Fruit fly (Drosophila melanogaster) whole organism, wandering third instar larva: ENCODE measurements around the gene Mlp84B.

Experiments used
- Abd-B ChIP-seq: fragments of >200 bp; optimal IDR thresholded peaks from 2 replicates; lab custom pipeline; 2017; ENCODE audit warnings: missing biosample characterization, missing genetic modification characterization
- CG32264 ChIP-seq: fragments of 200-800 bp; sonication (Bioruptor generic); optimal IDR thresholded peaks from 2 replicates; lab custom pipeline; 2016; ENCODE audit warnings: missing biosample characterization, missing genetic modification characterization
- CG9705 ChIP-seq: fragments of 200-800 bp; sonication (Bioruptor generic); optimal IDR thresholded peaks from 2 replicates; lab custom pipeline; 2018; ENCODE audit warnings: missing biosample characterization, mild to moderate bottlenecking, missing genetic modification characterization
- CrebA ChIP-seq: fragments of 200-800 bp; sonication (Bioruptor generic); optimal IDR thresholded peaks from 2 replicates; lab custom pipeline; 2016; ENCODE audit warnings: missing biosample characterization, mild to moderate bottlenecking, missing genetic modification characterization, borderline replicate concordance
- Dfd ChIP-seq: fragments of >200 bp; optimal IDR thresholded peaks from 2 replicates; lab custom pipeline; 2017; ENCODE audit warnings: missing biosample characterization, missing genetic modification characterization
- Dif ChIP-seq: fragments of 200-275, 200-300 bp; sonication (Bioruptor generic); optimal IDR thresholded peaks from 2 replicates; lab custom pipeline; 2018; ENCODE audit warnings: missing biosample characterization, missing genetic modification characterization; ENCODE audit not compliant: partially characterized antibody
- GATAd ChIP-seq: sonication (Bioruptor generic); optimal IDR thresholded peaks from 2 replicates; lab custom pipeline; 2016; ENCODE audit warnings: missing biosample characterization, missing genetic modification characterization
- HLH106 ChIP-seq: fragments of 200-800 bp; optimal IDR thresholded peaks from 3 replicates; lab custom pipeline; 2019; ENCODE audit warnings: missing biosample characterization, mild to moderate bottlenecking, missing genetic modification characterization, moderate library complexity
- Hr78 ChIP-seq: fragments of >200 bp; optimal IDR thresholded peaks from 2 replicates; lab custom pipeline; 2017; ENCODE audit warnings: missing biosample characterization, missing genetic modification characterization
- Hr83 ChIP-seq: fragments of 200-300 bp; sonication (Bioruptor generic); optimal IDR thresholded peaks from 2 replicates; lab custom pipeline; 2016; ENCODE audit warnings: missing biosample characterization, mild to moderate bottlenecking, missing genetic modification characterization, moderate library complexity; ENCODE audit not compliant: poor library complexity, severe bottlenecking
- Jra ChIP-seq: sonication (Bioruptor generic); optimal IDR thresholded peaks from 2 replicates; lab custom pipeline; 2016; ENCODE audit warnings: missing biosample characterization, missing genetic modification characterization
- Mio ChIP-seq: sonication (Bioruptor generic); optimal IDR thresholded peaks from 2 replicates; lab custom pipeline; 2016; ENCODE audit warnings: missing biosample characterization, missing genetic modification characterization
- Myc ChIP-seq: fragments of >200 bp; optimal IDR thresholded peaks from 2 replicates; lab custom pipeline; 2017
- N ChIP-seq: fragments of >200 bp; optimal IDR thresholded peaks from 2 replicates; lab custom pipeline; 2018; ENCODE audit warnings: missing biosample characterization, missing external identifiers, missing genetic modification characterization
- OdsH ChIP-seq: fragments of 200-800 bp; sonication (Bioruptor generic); optimal IDR thresholded peaks from 2 replicates; lab custom pipeline; 2016; ENCODE audit warnings: missing biosample characterization, mild to moderate bottlenecking, missing genetic modification characterization
- Rel ChIP-seq, 2 experiments: fragments of 200-800 bp; sonication (Bioruptor generic) in 1 of 2; optimal IDR thresholded peaks; 2 replicates in 1 of 2; 3 replicates in 1 of 2; lab custom pipeline; 2016 to 2019; ENCODE audit warnings: mild to moderate bottlenecking in 2 of 2, missing biosample characterization in 2 of 2, missing genetic modification characterization in 2 of 2, moderate library complexity in 1 of 2
- Sp1 ChIP-seq: fragments of 200-800 bp; sonication (Bioruptor generic); optimal IDR thresholded peaks from 3 replicates; lab custom pipeline; 2019; ENCODE audit warnings: missing biosample characterization, mild to moderate bottlenecking, missing genetic modification characterization, moderate library complexity
- Vsx2 ChIP-seq: fragments of 200-300, 225-300 bp; sonication (Bioruptor generic); optimal IDR thresholded peaks from 2 replicates; lab custom pipeline; 2018; ENCODE audit warnings: missing biosample characterization, missing genetic modification characterization; ENCODE audit not compliant: partially characterized antibody
- br ChIP-seq: fragments of 200-800 bp; sonication (Bioruptor generic); optimal IDR thresholded peaks from 2 replicates; lab custom pipeline; 2016; ENCODE audit warnings: missing biosample characterization, missing genetic modification characterization
- brk ChIP-seq: fragments of 200-800 bp; sonication (Bioruptor generic); optimal IDR thresholded peaks from 2 replicates; lab custom pipeline; 2016; ENCODE audit warnings: missing biosample characterization, mild to moderate bottlenecking, missing genetic modification characterization
- dmrt93B ChIP-seq: fragments of 200-800 bp; sonication (Bioruptor generic); optimal IDR thresholded peaks from 2 replicates; lab custom pipeline; 2018; ENCODE audit warnings: missing biosample characterization, mild to moderate bottlenecking, missing genetic modification characterization
- dsf ChIP-seq: sonication (Bioruptor generic); optimal IDR thresholded peaks from 2 replicates; lab custom pipeline; 2016; ENCODE audit warnings: missing biosample characterization, missing genetic modification characterization, borderline replicate concordance
- ey ChIP-seq: fragments of 200-800 bp; sonication (Bioruptor generic); optimal IDR thresholded peaks from 2 replicates; lab custom pipeline; 2016; ENCODE audit warnings: missing biosample characterization, missing genetic modification characterization
- foxo ChIP-seq, 2 experiments: fragments of 200-800 bp; sonication (Bioruptor generic); optimal IDR thresholded peaks; 2 replicates in 1 of 2; 3 replicates in 1 of 2; lab custom pipeline; 2016 to 2017; ENCODE audit warnings: missing biosample characterization in 2 of 2, missing genetic modification characterization in 2 of 2
- fru ChIP-seq: fragments of 200-800 bp; sonication (Bioruptor generic); optimal IDR thresholded peaks from 3 replicates; lab custom pipeline; 2016; ENCODE audit warnings: missing biosample characterization, mild to moderate bottlenecking, missing genetic modification characterization
- h ChIP-seq: fragments of 200-800 bp; sonication (Bioruptor generic); optimal IDR thresholded peaks from 3 replicates; lab custom pipeline; 2016; ENCODE audit warnings: missing biosample characterization, mild to moderate bottlenecking, missing genetic modification characterization
- jim ChIP-seq: fragments of 175-275, 200-325 bp; sonication (Bioruptor generic); optimal IDR thresholded peaks from 2 replicates; lab custom pipeline; 2016; ENCODE audit warnings: missing biosample characterization, mild to moderate bottlenecking, missing genetic modification characterization
- pan ChIP-seq: fragments of >200 bp; optimal IDR thresholded peaks from 2 replicates; lab custom pipeline; 2017
- psq ChIP-seq: fragments of 200-800 bp; sonication (Bioruptor generic); optimal IDR thresholded peaks from 3 replicates; lab custom pipeline; 2017; ENCODE audit warnings: missing biosample characterization, mild to moderate bottlenecking, missing genetic modification characterization, moderate library complexity
- rgr ChIP-seq: fragments of 200-800 bp; sonication (Bioruptor generic); optimal IDR thresholded peaks from 3 replicates; lab custom pipeline; 2016; ENCODE audit warnings: missing biosample characterization, mild to moderate bottlenecking, missing genetic modification characterization
- sage ChIP-seq: fragments of 200-800 bp; sonication (Bioruptor generic); optimal IDR thresholded peaks from 2 replicates; lab custom pipeline; 2016; ENCODE audit warnings: missing biosample characterization, mild to moderate bottlenecking, missing genetic modification characterization
- sv ChIP-seq: fragments of 200-800 bp; sonication (Bioruptor generic); optimal IDR thresholded peaks from 3 replicates; lab custom pipeline; 2016; ENCODE audit warnings: missing biosample characterization, missing genetic modification characterization
- woc ChIP-seq: sonication (Bioruptor generic); optimal IDR thresholded peaks from 2 replicates; lab custom pipeline; 2016; ENCODE audit warnings: missing biosample characterization, mild to moderate bottlenecking, missing genetic modification characterization

Gene Mlp84B

DNA sequence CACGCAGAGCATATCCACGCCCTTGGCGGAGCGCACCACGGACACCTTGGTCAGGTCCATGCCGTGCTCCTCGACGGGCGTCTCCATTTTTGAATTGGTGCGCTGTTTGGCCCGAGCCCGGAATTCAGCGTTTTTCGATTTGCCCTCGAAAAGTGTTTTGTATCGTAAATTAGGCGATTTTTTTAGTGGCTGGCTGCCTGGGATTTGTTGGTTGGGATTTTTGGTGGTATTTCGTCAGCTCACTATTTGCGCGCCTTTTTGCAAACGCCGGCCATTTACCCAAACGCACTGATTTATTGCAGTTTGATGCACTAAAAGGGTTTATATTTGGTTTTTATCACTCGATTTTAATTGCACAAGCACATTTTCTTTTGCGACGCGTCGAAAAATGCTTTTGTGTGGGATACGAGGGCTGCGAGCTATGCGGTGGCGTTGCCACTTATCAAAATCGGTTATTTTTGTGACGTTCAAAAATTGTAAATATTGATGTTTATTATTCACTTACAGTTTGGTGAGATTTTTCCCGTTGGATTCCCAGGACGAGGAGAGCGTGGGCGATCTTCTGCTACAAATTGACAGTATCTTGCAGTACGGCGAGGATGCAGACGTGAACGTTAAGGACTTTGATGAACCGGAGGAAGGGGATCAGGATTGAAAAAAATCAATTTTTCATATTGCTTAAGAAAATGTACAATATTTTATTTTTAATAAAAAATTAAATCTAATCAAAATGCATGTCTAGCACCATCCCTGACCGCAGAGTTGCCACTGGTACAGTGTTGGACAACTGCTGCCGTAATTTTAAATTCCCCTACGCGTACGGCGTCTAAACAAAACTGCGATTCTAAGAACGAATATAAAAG lies 33.2 kb upstream of the Mlp84B start, which contains the start of the genes gfzf and Sas-4:
Gene gfzf, minus strand, starts transcription at position 425 of the 863 bp plus-strand sequence.
Gene Sas-4, plus strand, starts transcription at position 824 of the 863 bp plus-strand sequence.
- TF ChIP-seq Mio (GFP tag; lab: Kevin White, UChicago) (no peak), CG9705 (GFP tag; lab: Kevin White, UChicago) (peak; percentile 33), GATAd (GFP tag; lab: Kevin White, UChicago) (peak; percentile 60), Dif (GFP tag; lab: Kevin White, UChicago) (no peak), ey (GFP tag; lab: Kevin White, UChicago) (peak; percentile 55), Rel (GFP tag; optimal IDR thresholded peaks at IDR 0.05; lab: Kevin White, UChicago) (no peak), Rel (tag; optimal IDR thresholded peaks at IDR 0.05; lab: Kevin White, UChicago) (peak; percentile 13), dmrt93B (GFP tag; lab: Kevin White, UChicago) (peak; percentile 69), sv (GFP tag; lab: Kevin White, UChicago) (no peak), HLH106 (tag; lab: Kevin White, UChicago) (peak; percentile 77), Myc (lab: Kevin White, UChicago) (peak; percentile 15), jim (GFP tag; lab: Kevin White, UChicago) (no peak), Vsx2 (GFP tag; lab: Kevin White, UChicago) (no peak), Sp1 (peak; percentile 51), psq (GFP tag; lab: Kevin White, UChicago) (peak; percentile 46), Hr83 (GFP tag; lab: Kevin White, UChicago) (peak; percentile 23), OdsH (peak; percentile 52), Hr78 (GFP tag; lab: Kevin White, UChicago) (no peak), foxo (GFP tag; optimal IDR thresholded peaks at IDR 0.05; lab: Kevin White, UChicago) (peak in 1 of 2 experiments; percentile 81), dsf (GFP tag; lab: Kevin White, UChicago) (peak; percentile 33)

DNA sequence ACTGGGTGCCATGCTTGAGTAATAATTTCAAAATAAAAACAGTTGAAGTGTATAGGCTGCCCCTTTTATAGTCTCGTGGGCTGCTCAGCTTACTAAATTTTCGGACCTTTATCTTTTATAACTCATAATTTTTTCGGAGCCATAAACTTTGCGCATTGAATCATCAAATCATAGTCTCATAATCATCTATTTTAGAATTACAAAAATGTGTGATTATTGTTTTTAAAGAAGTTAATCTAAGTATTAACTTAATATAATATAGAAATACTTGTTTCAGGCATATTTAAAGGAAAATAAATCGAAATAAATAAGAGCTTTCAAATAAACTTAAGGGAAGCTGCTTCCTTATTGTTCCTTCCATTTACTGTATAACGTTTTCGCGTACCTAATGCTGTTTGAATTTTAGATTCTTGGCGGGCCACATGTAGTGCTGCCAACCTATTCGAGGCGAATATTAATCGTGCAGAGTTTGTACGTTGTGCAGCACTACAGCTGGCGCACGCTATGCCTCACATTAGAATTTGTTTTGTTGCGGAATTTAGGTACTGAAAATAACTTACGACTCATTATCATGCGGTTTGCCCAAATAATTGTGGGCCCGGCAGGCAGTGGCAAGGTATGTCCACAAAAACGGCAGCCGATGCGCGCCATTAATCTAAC lies 26.8 kb upstream of the Mlp84B start, which contains the start of the genes CG14610 and CG2656:
Gene CG14610, minus strand, starts transcription at position 51 of the 660 bp plus-strand sequence.
Gene CG2656, plus strand, starts transcription at position 480 of the 660 bp plus-strand sequence.
- TF ChIP-seq Hr78 (GFP tag; lab: Kevin White, UChicago) (no peak), Dfd (no peak), Myc (lab: Kevin White, UChicago) (peak; percentile 25), ey (GFP tag; lab: Kevin White, UChicago) (peak; percentile 79), dmrt93B (GFP tag; lab: Kevin White, UChicago) (no peak), sv (GFP tag; lab: Kevin White, UChicago) (peak; percentile 71), OdsH (peak; percentile 71), fru (GFP tag; lab: Kevin White, UChicago) (peak; percentile 78), h (GFP tag; lab: Kevin White, UChicago) (peak; percentile 91), CG9705 (GFP tag; lab: Kevin White, UChicago) (peak; percentile 44), psq (GFP tag; lab: Kevin White, UChicago) (peak; percentile 70), CrebA (GFP tag; lab: Kevin White, UChicago) (no peak), rgr (peak; percentile 91), GATAd (GFP tag; lab: Kevin White, UChicago) (peak; percentile 44), Jra (GFP tag; lab: Kevin White, UChicago) (peak; percentile 77), jim (GFP tag; lab: Kevin White, UChicago) (peak; percentile 62), woc (GFP tag; lab: Kevin White, UChicago) (no peak), brk (no peak), Hr83 (GFP tag; lab: Kevin White, UChicago) (peak; percentile 97), Mio (GFP tag; lab: Kevin White, UChicago) (peak; percentile 28), br (GFP tag; lab: Kevin White, UChicago) (peak; percentile 80), CG32264 (peak; percentile 23), foxo (GFP tag; optimal IDR thresholded peaks at IDR 0.05; lab: Kevin White, UChicago) (peak in 1 of 2 experiments; percentile 94)

DNA sequence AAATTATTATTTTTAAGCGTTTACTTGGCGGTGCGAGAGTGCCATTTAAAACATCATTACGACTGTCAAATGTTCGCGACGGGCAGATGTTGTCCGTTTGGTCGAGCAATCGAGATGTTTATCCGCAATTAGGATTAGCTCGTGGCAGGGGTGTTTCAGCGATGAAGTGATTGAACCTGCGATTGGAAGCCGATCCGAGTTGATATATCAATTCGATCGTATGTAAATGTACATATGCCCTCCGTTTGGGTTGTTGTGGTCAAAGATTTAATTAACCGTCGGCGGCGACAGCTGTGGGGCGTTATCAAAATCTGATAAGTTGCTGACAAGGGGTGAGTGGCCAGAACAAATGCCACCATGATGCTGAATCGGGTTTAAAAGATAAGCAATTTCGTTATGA lies 25.0 kb upstream of the Mlp84B start:
- TF ChIP-seq Abd-B (GFP tag; lab: Kevin White, UChicago), result no peak
- TF ChIP-seq CG9705 (GFP tag; lab: Kevin White, UChicago), result no peak
- no peak for TF ChIP-seq pan (lab: Kevin White, UChicago)
- TF ChIP-seq dsf (GFP tag; lab: Kevin White, UChicago), result no peak
- no peak for TF ChIP-seq CrebA (GFP tag; lab: Kevin White, UChicago)
- TF ChIP-seq N, result no peak
- TF ChIP-seq sage (GFP tag; lab: Kevin White, UChicago), result no peak
- no peak for TF ChIP-seq Dfd
- no peak for TF ChIP-seq Hr83 (GFP tag; lab: Kevin White, UChicago)
- TF ChIP-seq sv (GFP tag; lab: Kevin White, UChicago), result no peak
